Fruit fly (Drosophila melanogaster) whole organism, prepupa: Measurements from ENCODE around the gene LManII.

Experiments used
- CG10631 ChIP-seq: fragments of 200-800 bp; sonication (Bioruptor generic); optimal IDR thresholded peaks from 2 replicates; lab custom pipeline; 2016; ENCODE audit warnings: missing biosample characterization, missing genetic modification characterization
- CG10669 ChIP-seq: fragments of 200-800 bp; sonication (Bioruptor generic); optimal IDR thresholded peaks from 3 replicates; lab custom pipeline; 2018; ENCODE audit warnings: missing biosample characterization, mild to moderate bottlenecking, missing genetic modification characterization, moderate library complexity
- CG11294 ChIP-seq: fragments of 200-800 bp; sonication (Bioruptor generic); IDR thresholded peaks from 2 replicates; pipeline ENCODE4 v1.3.6; 2022; ENCODE audit warnings: missing biosample characterization, missing genetic modification characterization
- CG11762 ChIP-seq: fragments of 200-800 bp; sonication (Bioruptor generic); optimal IDR thresholded peaks from 3 replicates; lab custom pipeline; 2016; ENCODE audit warnings: missing biosample characterization, missing genetic modification characterization; ENCODE audit not compliant: insufficient read depth
- CG11902 ChIP-seq: fragments of 200-800 bp; sonication (Bioruptor generic); optimal IDR thresholded peaks from 3 replicates; lab custom pipeline; 2016; ENCODE audit warnings: missing biosample characterization, missing genetic modification characterization
- CG15336 ChIP-seq: fragments of 200-800 bp; sonication (Bioruptor generic); IDR thresholded peaks from 2 replicates; pipeline ENCODE4 v1.3.6; 2022; ENCODE audit warnings: missing biosample characterization, missing genetic modification characterization
- CG1621 ChIP-seq: fragments of 200-800 bp; sonication (Bioruptor generic); optimal IDR thresholded peaks from 3 replicates; lab custom pipeline; 2018; ENCODE audit warnings: missing biosample characterization, mild to moderate bottlenecking, missing genetic modification characterization
- CG3032 ChIP-seq: fragments of 200-800 bp; optimal IDR thresholded peaks from 2 replicates; lab custom pipeline; 2019; ENCODE audit warnings: missing biosample characterization, mild to moderate bottlenecking, missing genetic modification characterization, moderate library complexity
- CG31627 ChIP-seq: fragments of 200-800 bp; sonication (Bioruptor generic); optimal IDR thresholded peaks from 3 replicates; lab custom pipeline; 2016; ENCODE audit warnings: missing biosample characterization, missing genetic modification characterization
- CG32006 ChIP-seq: fragments of 200-800 bp; sonication (Bioruptor generic); optimal IDR thresholded peaks from 3 replicates; lab custom pipeline; 2017; ENCODE audit warnings: missing biosample characterization, mild to moderate bottlenecking, missing genetic modification characterization
- CG34406 ChIP-seq: fragments of 200-800 bp; sonication (Bioruptor generic); optimal IDR thresholded peaks from 3 replicates; lab custom pipeline; 2016; ENCODE audit warnings: missing biosample characterization, missing genetic modification characterization
- CG3919 ChIP-seq: fragments of 200-800 bp; sonication (Bioruptor generic); optimal IDR thresholded peaks from 3 replicates; lab custom pipeline; 2016; ENCODE audit warnings: missing biosample characterization, missing genetic modification characterization
- CG4318 ChIP-seq: fragments of 200-800 bp; sonication (Bioruptor generic); optimal IDR thresholded peaks from 3 replicates; lab custom pipeline; 2017; ENCODE audit warnings: missing biosample characterization, mild to moderate bottlenecking, missing genetic modification characterization
- CG6276 ChIP-seq: fragments of 200-800 bp; sonication (Bioruptor generic); optimal IDR thresholded peaks from 2 replicates; lab custom pipeline; 2017; ENCODE audit warnings: missing biosample characterization, mild to moderate bottlenecking, missing genetic modification characterization
- CG6792 ChIP-seq: fragments of 200-800 bp; sonication (Bioruptor generic); optimal IDR thresholded peaks from 3 replicates; lab custom pipeline; 2016; ENCODE audit warnings: missing biosample characterization, missing genetic modification characterization
- CG6808 ChIP-seq: fragments of 200-800 bp; sonication (Bioruptor generic); optimal IDR thresholded peaks from 3 replicates; lab custom pipeline; 2017; ENCODE audit warnings: missing biosample characterization, missing genetic modification characterization, mild to moderate bottlenecking, moderate library complexity, missing genetic modification reagents
- CG6854 ChIP-seq: fragments of 200-800 bp; sonication (Bioruptor generic); optimal IDR thresholded peaks from 2 replicates; lab custom pipeline; 2017; ENCODE audit warnings: missing biosample characterization, mild to moderate bottlenecking, missing genetic modification characterization
- CG7368 ChIP-seq: fragments of 200-800 bp; sonication (Bioruptor generic); optimal IDR thresholded peaks from 3 replicates; lab custom pipeline; 2016; ENCODE audit warnings: missing biosample characterization, missing genetic modification characterization
- CG8119 ChIP-seq: fragments of 200-800 bp; sonication (Bioruptor generic); IDR thresholded peaks from 3 replicates; pipeline ENCODE4 v1.3.6; 2022; ENCODE audit warnings: missing biosample characterization, missing genetic modification characterization
- CG8319 ChIP-seq: fragments of 200-800 bp; sonication (Bioruptor generic); optimal IDR thresholded peaks from 3 replicates; lab custom pipeline; 2016; ENCODE audit warnings: missing biosample characterization, missing genetic modification characterization
- CG8632 ChIP-seq: fragments of 200-800 bp; sonication (Bioruptor generic); optimal IDR thresholded peaks from 3 replicates; lab custom pipeline; 2016; ENCODE audit warnings: missing biosample characterization, missing genetic modification characterization
- CG9139 ChIP-seq: fragments of 200-800 bp; sonication (Bioruptor generic); optimal IDR thresholded peaks from 3 replicates; lab custom pipeline; 2017; ENCODE audit warnings: missing biosample characterization, mild to moderate bottlenecking, missing genetic modification characterization
- Eip78C ChIP-seq: fragments of 200-800 bp; sonication (Bioruptor generic); peaks from one replicate; lab custom pipeline; 2016; ENCODE audit warnings: missing biosample characterization, missing genetic modification characterization
- Eip93F ChIP-seq: fragments of 200-800 bp; sonication (Bioruptor generic); optimal IDR thresholded peaks from 2 replicates; lab custom pipeline; 2016; ENCODE audit warnings: missing biosample characterization, mild to moderate bottlenecking, missing genetic modification characterization
- Gug ChIP-seq: fragments of 200-800 bp; sonication (Bioruptor generic); IDR thresholded peaks from 2 replicates; pipeline ENCODE4 v1.3.6; 2022; ENCODE audit warnings: missing biosample characterization, missing genetic modification characterization
- Hr4 ChIP-seq: fragments of 200-800 bp; sonication (Bioruptor generic); optimal IDR thresholded peaks from 3 replicates; lab custom pipeline; 2016; ENCODE audit warnings: missing biosample characterization, missing genetic modification characterization
- OdsH ChIP-seq: fragments of 200-800 bp; sonication (Bioruptor generic); optimal IDR thresholded peaks from 3 replicates; lab custom pipeline; 2016; ENCODE audit warnings: missing biosample characterization, missing genetic modification characterization
- Sox102F ChIP-seq: fragments of 200-800 bp; sonication (Bioruptor generic); optimal IDR thresholded peaks from 2 replicates; lab custom pipeline; 2016; ENCODE audit warnings: missing biosample characterization, mild to moderate bottlenecking, missing genetic modification characterization
- Sox14 ChIP-seq: fragments of 200-800 bp; sonication (Bioruptor generic); optimal IDR thresholded peaks from 3 replicates; lab custom pipeline; 2016; ENCODE audit warnings: missing biosample characterization, missing genetic modification characterization
- Sox15 ChIP-seq: fragments of 200-800 bp; sonication (Bioruptor generic); optimal IDR thresholded peaks from 3 replicates; lab custom pipeline; 2016; ENCODE audit warnings: missing biosample characterization, missing genetic modification characterization
- achi ChIP-seq: fragments of 200-800 bp; sonication (Bioruptor generic); optimal IDR thresholded peaks from 3 replicates; lab custom pipeline; 2016; ENCODE audit warnings: missing biosample characterization, missing genetic modification characterization
- acj6 ChIP-seq: fragments of 200-800 bp; sonication (Bioruptor generic); optimal IDR thresholded peaks from 3 replicates; lab custom pipeline; 2016; ENCODE audit warnings: missing biosample characterization, missing genetic modification characterization
- cyc ChIP-seq: fragments of 200-800 bp; sonication (Bioruptor generic); optimal IDR thresholded peaks from 3 replicates; lab custom pipeline; 2016; ENCODE audit warnings: missing biosample characterization, missing genetic modification characterization
- dac ChIP-seq: fragments of 200-800 bp; sonication (Bioruptor generic); optimal IDR thresholded peaks from 2 replicates; lab custom pipeline; 2017; ENCODE audit warnings: missing biosample characterization, mild to moderate bottlenecking, missing genetic modification characterization
- dsx ChIP-seq: fragments of 200-800 bp; optimal IDR thresholded peaks from 3 replicates; lab custom pipeline; 2019; ENCODE audit warnings: missing biosample characterization, mild to moderate bottlenecking, missing genetic modification characterization, moderate library complexity; ENCODE audit not compliant: poor library complexity, severe bottlenecking
- eg ChIP-seq: fragments of 200-800 bp; sonication (Bioruptor generic); IDR thresholded peaks from 3 replicates; pipeline ENCODE4 v1.3.6; 2022; ENCODE audit warnings: missing biosample characterization, missing genetic modification characterization
- esn ChIP-seq: fragments of 200-800 bp; sonication (Bioruptor generic); optimal IDR thresholded peaks from 2 replicates; lab custom pipeline; 2016; ENCODE audit warnings: missing biosample characterization, mild to moderate bottlenecking, missing genetic modification characterization, moderate library complexity
- fd59A ChIP-seq: fragments of 200-800 bp; sonication (Bioruptor generic); optimal IDR thresholded peaks from 2 replicates; lab custom pipeline; 2017; ENCODE audit warnings: missing biosample characterization, mild to moderate bottlenecking, missing genetic modification characterization, missing genetic modification reagents
- fd85E ChIP-seq: fragments of 200-800 bp; sonication (Bioruptor generic); optimal IDR thresholded peaks from 3 replicates; lab custom pipeline; 2016; ENCODE audit warnings: missing biosample characterization, missing genetic modification characterization
- fkh ChIP-seq: fragments of 200-800 bp; sonication (Bioruptor generic); optimal IDR thresholded peaks from 3 replicates; lab custom pipeline; 2017; ENCODE audit warnings: missing biosample characterization, mild to moderate bottlenecking, missing genetic modification characterization, moderate library complexity
- lz ChIP-seq: fragments of 200-800 bp; sonication (Bioruptor generic); optimal IDR thresholded peaks from 3 replicates; lab custom pipeline; 2016; ENCODE audit warnings: missing biosample characterization, missing genetic modification characterization
- net ChIP-seq: fragments of 200-800 bp; sonication (Bioruptor generic); optimal IDR thresholded peaks from 3 replicates; lab custom pipeline; 2016; ENCODE audit warnings: missing biosample characterization, missing genetic modification characterization
- pdm3 ChIP-seq: fragments of 200-800 bp; sonication (Bioruptor generic); optimal IDR thresholded peaks from 3 replicates; lab custom pipeline; 2016; ENCODE audit warnings: missing biosample characterization, missing genetic modification characterization
- salr ChIP-seq, 2 experiments: fragments of 200-800 bp; sonication (Bioruptor generic); optimal IDR thresholded peaks; 3 replicates each; lab custom pipeline; 2016 to 2018; ENCODE audit warnings: missing biosample characterization in 2 of 2, missing genetic modification characterization in 2 of 2, mild to moderate bottlenecking in 1 of 2
- spab ChIP-seq: fragments of 200-800 bp; sonication (Bioruptor generic); optimal IDR thresholded peaks from 2 replicates; lab custom pipeline; 2017; ENCODE audit warnings: missing biosample characterization, mild to moderate bottlenecking, missing genetic modification characterization, missing genetic modification reagents
- svp ChIP-seq: fragments of 200-800 bp; sonication (Bioruptor generic); peaks from one replicate; lab custom pipeline; 2016; ENCODE audit warnings: missing biosample characterization, missing genetic modification characterization
- topi ChIP-seq: fragments of 200-800 bp; sonication (Bioruptor generic); optimal IDR thresholded peaks from 3 replicates; lab custom pipeline; 2016; ENCODE audit warnings: missing biosample characterization, missing genetic modification characterization
- vri ChIP-seq: fragments of 200-800 bp; sonication (Bioruptor generic); optimal IDR thresholded peaks from 3 replicates; lab custom pipeline; 2016; ENCODE audit warnings: missing biosample characterization, mild to moderate bottlenecking, missing genetic modification characterization

The LManII gene

dm6 chr2L:10457191-10457899, at the start of gene LManII, which contains the start of gene LManI:
Gene LManII, plus strand, starts transcription at chr2L:10457658.
Gene LManI, minus strand, starts transcription at chr2L:10457241.
- TF ChIP-seq svp (GFP tag; lab: Kevin White, UChicago) (peak; percentile 72), dac (GFP tag; lab: Kevin White, UChicago) (no peak)

dm6 chr2L:10408122-10408576, 49.3 kb upstream of the LManII start, which contains the start of the genes Ip259 and RpS27A:
Gene Ip259, plus strand, starts transcription at chr2L:10408352.
Gene RpS27A, plus strand, starts transcription at chr2L:10408352.
- no peak for TF ChIP-seq dsx (GFP tag; lab: Kevin White, UChicago)
- TF ChIP-seq svp (GFP tag; lab: Kevin White, UChicago), result no peak
- peak; percentile 21 for TF ChIP-seq Eip93F (GFP tag; lab: Kevin White, UChicago)
- TF ChIP-seq CG11294 (GFP tag; lab: Robert Waterston, UW), result no peak
- no peak for TF ChIP-seq CG3919 (GFP tag; lab: Kevin White, UChicago)
- TF ChIP-seq eg (GFP tag; lab: Robert Waterston, UW), result no peak
- TF ChIP-seq CG6792 (GFP tag; lab: Kevin White, UChicago), result peak; percentile 59
- TF ChIP-seq acj6 (GFP tag; lab: Kevin White, UChicago), result peak; percentile 70
- TF ChIP-seq salr (GFP tag; optimal IDR thresholded peaks at IDR 0.05; lab: Kevin White, UChicago), result peak in 1 of 2 experiments; percentile 88
- no peak for TF ChIP-seq CG15336
- TF ChIP-seq Sox102F (GFP tag; lab: Kevin White, UChicago), result no peak
- peak; percentile 47 for TF ChIP-seq Sox15 (GFP tag; lab: Kevin White, UChicago)
- peak; percentile 27 for TF ChIP-seq CG11762 (GFP tag; lab: Kevin White, UChicago)
- TF ChIP-seq CG6808 (GFP tag; lab: Kevin White, UChicago), result no peak
- peak; percentile 36; the same call in 1 of the 3 replicates for TF ChIP-seq CG8119
- peak; percentile 63 for TF ChIP-seq fd85E
- TF ChIP-seq fd59A, result peak; percentile 56
- TF ChIP-seq CG7368 (GFP tag; lab: Kevin White, UChicago), result no peak
- peak; percentile 58 for TF ChIP-seq OdsH
- TF ChIP-seq CG6276 (GFP tag; lab: Kevin White, UChicago), result no peak
- TF ChIP-seq net, result no peak
- TF ChIP-seq CG4318 (GFP tag; lab: Kevin White, UChicago), result no peak
- TF ChIP-seq CG1621 (tag; lab: Kevin White, UChicago), result no peak
- TF ChIP-seq CG8632 (GFP tag; lab: Kevin White, UChicago), result peak; percentile 32
- 0 out of 2 replicates have a peak, but pooled peaks have one; percentile 19 for TF ChIP-seq Gug (GFP tag; lab: Robert Waterston, UW)
- TF ChIP-seq Sox14 (GFP tag; lab: Kevin White, UChicago), result no peak
- no peak for TF ChIP-seq CG32006 (GFP tag; lab: Kevin White, UChicago)
- peak; percentile 61 for TF ChIP-seq CG9139
- TF ChIP-seq CG31627 (GFP tag; lab: Kevin White, UChicago), result peak; percentile 77
- TF ChIP-seq achi (GFP tag; lab: Kevin White, UChicago), result no peak
- peak; percentile 90 for TF ChIP-seq Eip78C (GFP tag; lab: Kevin White, UChicago)
- no peak for TF ChIP-seq CG10631 (GFP tag; lab: Kevin White, UChicago)
- TF ChIP-seq CG34406 (GFP tag; lab: Kevin White, UChicago), result peak; percentile 67
- TF ChIP-seq Hr4, result peak; percentile 2
- no peak for TF ChIP-seq spab (GFP tag; lab: Kevin White, UChicago)
- TF ChIP-seq pdm3, result no peak
- TF ChIP-seq CG10669 (GFP tag; lab: Kevin White, UChicago), result peak; percentile 62
- TF ChIP-seq esn (GFP tag; lab: Kevin White, UChicago), result peak; percentile 85
- peak; percentile 39 for TF ChIP-seq dac (GFP tag; lab: Kevin White, UChicago)
- TF ChIP-seq CG6854 (GFP tag; lab: Kevin White, UChicago), result peak; percentile 84
- TF ChIP-seq CG3032 (tag; lab: Kevin White, UChicago), result peak; percentile 62
- peak; percentile 59 for TF ChIP-seq fkh
- TF ChIP-seq CG11902 (GFP tag; lab: Kevin White, UChicago), result peak; percentile 38
- peak; percentile 71 for TF ChIP-seq topi
- TF ChIP-seq cyc (GFP tag; lab: Kevin White, UChicago), result peak; percentile 76
- TF ChIP-seq CG8319, result peak; percentile 60
- no peak for TF ChIP-seq vri (GFP tag; lab: Kevin White, UChicago)
- TF ChIP-seq lz (GFP tag; lab: Kevin White, UChicago), result peak; percentile 80
